Fruit fly (Drosophila melanogaster): ENCODE results near the gene Prp40.

Prp40 gene

dm6 chr2L:3056448-3056790 is 33.4 kb downstream of the Prp40 start, which contains the start of gene FASN1:
Gene FASN1, plus strand, starts transcription at chr2L:3056598.
- peak; percentile 84 for TF ChIP-seq CG17801 (GFP tag; optimal IDR thresholded peaks at IDR 0.05; ENCODE audit: partially characterized antibody)

dm6 chr2L:3057951-3058771 is 35.1 kb downstream of the Prp40 start:
- peak; percentile 8 for TF ChIP-seq CG17801 (GFP tag; optimal IDR thresholded peaks at IDR 0.05; ENCODE audit: partially characterized antibody)

- TF ChIP-seq CG17801 (GFP tag; optimal IDR thresholded peaks at IDR 0.05; ENCODE audit: partially characterized antibody): peak; percentile 80
Observed at dm6 chr2L:3058772-3059623, 36.0 kb downstream of the Prp40 start.

- no peak for TF ChIP-seq CG17801 (GFP tag; optimal IDR thresholded peaks at IDR 0.05; ENCODE audit: partially characterized antibody)
Observed at dm6 chr2L:3059624-3059919, 36.5 kb downstream of the Prp40 start.
